Fruit fly (Drosophila melanogaster): Measurements from ENCODE around the gene CG4362.

CG4362 gene

DNA sequence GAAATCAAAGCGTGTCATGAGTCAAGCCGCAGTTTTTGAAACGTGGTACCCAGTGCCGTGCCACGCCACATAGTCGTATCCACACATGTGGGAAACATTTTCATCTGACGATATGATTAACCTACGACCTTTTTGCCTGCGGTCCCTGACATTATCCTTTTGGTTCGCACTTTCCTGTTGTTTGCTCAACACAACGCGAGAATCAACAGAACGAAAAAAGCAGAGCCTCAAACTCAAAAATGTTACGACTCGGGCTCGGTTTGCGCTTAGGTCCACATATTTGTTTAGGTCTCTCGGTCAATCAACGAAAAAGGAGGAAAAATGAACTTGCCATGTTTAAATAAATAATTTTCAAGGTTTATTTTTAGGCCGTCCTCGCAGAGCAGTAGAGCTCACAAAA lies 31.3 kb downstream of the CG4362 start (continued):
- peak in 1 of 2 experiments; percentile 29 for TF ChIP-seq Pdp1 (GFP tag; optimal IDR thresholded peaks at IDR 0.05)
- peak; percentile 28 for TF ChIP-seq Mes4 (GFP tag; optimal IDR thresholded peaks at IDR 0.05)
- no peak for TF ChIP-seq chinmo (GFP tag; IDR thresholded peaks at IDR 0.05; ENCODE audit: partially characterized antibody)
- no peak for TF ChIP-seq Sry-β (GFP tag; optimal IDR thresholded peaks at IDR 0.05)
- peak; percentile 65 for TF ChIP-seq CG11398 (GFP tag; optimal IDR thresholded peaks at IDR 0.05)
- no peak for TF ChIP-seq CG4282 (GFP tag; optimal IDR thresholded peaks at IDR 0.05)
- no peak for TF ChIP-seq lov (optimal IDR thresholded peaks at IDR 0.05)
- peak; percentile 44; the same call in 1 of the 3 replicates for TF ChIP-seq lov (GFP tag; IDR thresholded peaks at IDR 0.05)
- TF ChIP-seq wek (GFP tag; optimal IDR thresholded peaks at IDR 0.05): peak; percentile 12
- no peak for TF ChIP-seq gsb (GFP tag; IDR thresholded peaks at IDR 0.05)
- peak; percentile 82 for TF ChIP-seq Med (GFP tag)
- TF ChIP-seq CG12744 (GFP tag; optimal IDR thresholded peaks at IDR 0.05): peak; percentile 1
- TF ChIP-seq hb (GFP tag; IDR thresholded peaks at IDR 0.05; ENCODE audit: partially characterized antibody): no peak
- peak; percentile 59 for TF ChIP-seq CG7271 (tag; optimal IDR thresholded peaks at IDR 0.05)
- peak; percentile 69 for TF ChIP-seq CG7745 (tag; optimal IDR thresholded peaks at IDR 0.05)
- TF ChIP-seq jigr1 (GFP tag; IDR thresholded peaks at IDR 0.05): no peak
- TF ChIP-seq CG6813 (GFP tag; optimal IDR thresholded peaks at IDR 0.05): peak; percentile 84
- TF ChIP-seq Side (GFP tag; optimal IDR thresholded peaks at IDR 0.05): peak; percentile 55
- TF ChIP-seq dpn (GFP tag; optimal IDR thresholded peaks at IDR 0.05): peak in 1 of 2 experiments; percentile 39
- no peak for TF ChIP-seq CG9817 (tag; optimal IDR thresholded peaks at IDR 0.05)
- no peak for TF ChIP-seq CG16863 (GFP tag; optimal IDR thresholded peaks at IDR 0.05)
- no peak for TF ChIP-seq maf-S (GFP tag; optimal IDR thresholded peaks at IDR 0.05)
- peak; percentile 90 for TF ChIP-seq ac (GFP tag; optimal IDR thresholded peaks at IDR 0.05)
- TF ChIP-seq CG18599 (GFP tag; optimal IDR thresholded peaks at IDR 0.05): peak; percentile 44
- TF ChIP-seq sisA (GFP tag; IDR thresholded peaks at IDR 0.05): no peak
- no peak for TF ChIP-seq CG8290 (GFP tag; optimal IDR thresholded peaks at IDR 0.05)
- TF ChIP-seq CG8290 (tag; optimal IDR thresholded peaks at IDR 0.05): peak in 1 of 2 experiments; percentile 63
- no peak for TF ChIP-seq trh (GFP tag; optimal IDR thresholded peaks at IDR 0.05)
- peak; percentile 19 for TF ChIP-seq NC2α (GFP tag; optimal IDR thresholded peaks at IDR 0.05)
- TF ChIP-seq CG2116 (GFP tag; optimal IDR thresholded peaks at IDR 0.05): peak; percentile 13

DNA sequence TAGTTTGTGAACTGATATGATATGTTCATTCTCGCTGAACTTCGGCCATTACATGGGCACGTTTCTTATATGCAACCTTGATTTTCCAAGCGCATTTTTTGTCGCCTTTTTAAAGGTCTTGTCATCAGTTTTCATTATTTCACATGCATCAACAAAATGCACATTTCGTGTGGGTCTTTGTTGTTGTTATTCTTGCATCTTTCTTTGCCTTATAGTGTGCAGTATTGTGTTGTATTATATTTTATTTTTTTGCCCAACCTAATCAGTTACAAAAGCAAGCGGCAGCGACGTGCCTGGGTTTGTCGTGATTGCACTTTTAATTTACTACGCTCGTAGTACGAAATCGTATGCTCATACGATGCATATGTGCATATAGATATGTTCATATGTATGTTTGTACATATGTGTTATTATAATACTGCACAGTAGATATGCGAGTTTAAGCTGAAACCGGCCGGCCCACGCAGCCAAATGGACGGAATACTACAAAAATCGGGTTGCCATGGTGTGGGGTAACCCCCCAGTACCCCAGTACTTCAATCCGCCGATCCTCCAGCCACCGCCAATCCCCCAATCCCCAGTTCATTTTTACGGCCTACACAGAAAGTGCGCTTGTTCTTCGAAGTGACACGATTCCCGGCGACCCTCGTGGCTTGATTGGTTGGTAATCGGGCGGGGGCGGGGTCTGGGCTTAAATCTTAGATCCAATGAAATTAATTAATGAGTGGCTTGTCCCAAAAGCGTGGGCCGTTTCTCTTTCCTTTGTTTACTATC lies 32.6 kb downstream of the CG4362 start:
- TF ChIP-seq Nf-YC (tag; optimal IDR thresholded peaks at IDR 0.05) (peak; percentile 2), twi (tag; optimal IDR thresholded peaks at IDR 0.05) (no peak), CG10462 (GFP tag; optimal IDR thresholded peaks at IDR 0.05) (no peak), tio (GFP tag; optimal IDR thresholded peaks at IDR 0.05) (no peak), Dp (GFP tag; optimal IDR thresholded peaks at IDR 0.05) (no peak), cwo (GFP tag; optimal IDR thresholded peaks at IDR 0.05) (no peak), grau (tag; optimal IDR thresholded peaks at IDR 0.05) (no peak), NK7.1 (GFP tag; optimal IDR thresholded peaks at IDR 0.05) (no peak), mam (GFP tag; optimal IDR thresholded peaks at IDR 0.05) (no peak), usp (GFP tag; optimal IDR thresholded peaks at IDR 0.05) (no peak), crol (GFP tag; IDR thresholded peaks at IDR 0.05) (peak; percentile 54), Atf3 (GFP tag; optimal IDR thresholded peaks at IDR 0.05) (no peak), CG15514 (GFP tag; optimal IDR thresholded peaks at IDR 0.05) (no peak), CG6272 (GFP tag; IDR thresholded peaks at IDR 0.05) (no peak), chinmo (GFP tag; IDR thresholded peaks at IDR 0.05; ENCODE audit: partially characterized antibody) (0 out of 4 replicates have a peak, but pooled peaks have one; percentile 51), klu (GFP tag; IDR thresholded peaks at IDR 0.05) (no peak), Awh (GFP tag; IDR thresholded peaks at IDR 0.05) (peak; percentile 91), CG31365 (tag; optimal IDR thresholded peaks at IDR 0.05) (no peak), Mes4 (GFP tag; optimal IDR thresholded peaks at IDR 0.05) (no peak), ab (GFP tag; optimal IDR thresholded peaks at IDR 0.05) (no peak), CG18011 (GFP tag; optimal IDR thresholded peaks at IDR 0.05) (no peak), Asciz (GFP tag; optimal IDR thresholded peaks at IDR 0.05) (no peak), unpg (GFP tag; optimal IDR thresholded peaks at IDR 0.05) (no peak)
